Worm (Caenorhabditis elegans): ENCODE results near the gene T05A8.2.

DNA sequence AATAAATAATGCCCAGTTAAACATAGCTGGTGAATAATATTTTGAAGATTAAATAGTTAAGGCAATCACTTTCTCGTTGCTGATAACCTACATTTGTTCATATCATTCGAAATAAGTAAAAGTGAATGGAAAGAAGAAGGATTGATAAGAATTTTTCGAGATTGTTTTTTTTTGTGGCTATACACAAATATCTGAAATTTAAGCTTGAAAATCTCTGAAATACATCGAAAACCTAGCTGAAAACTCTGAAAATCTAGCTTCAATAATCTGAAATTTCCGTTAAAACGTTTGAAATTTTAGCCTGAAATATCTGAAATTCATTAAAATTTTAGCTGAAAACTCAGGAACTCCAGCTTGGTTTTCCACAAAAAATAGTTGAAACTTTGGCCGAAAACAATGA, 28.8 kb upstream of the T05A8.2 start, which contains the start of gene T05A8.6:
- no peak for TF ChIP-seq drap-1 (GFP tag; optimal IDR thresholded peaks at IDR 0.05)
- TF ChIP-seq sem-2 (GFP tag; optimal IDR thresholded peaks at IDR 0.05) = no peak
- no peak for TF ChIP-seq blmp-1 (tag; optimal IDR thresholded peaks at IDR 0.05)
- TF ChIP-seq unc-39 (tag; optimal IDR thresholded peaks at IDR 0.05) = no peak
- TF ChIP-seq ceh-39 (tag; optimal IDR thresholded peaks at IDR 0.05) = no peak
- no peak for TF ChIP-seq lin-13 (tag; optimal IDR thresholded peaks at IDR 0.05)
- TF ChIP-seq nhr-237 (tag; optimal IDR thresholded peaks at IDR 0.05) = no peak
- no peak for TF ChIP-seq nhr-28 (tag; optimal IDR thresholded peaks at IDR 0.05)

Measured in whole organism, mixed stage, embryonic.